Worm (Caenorhabditis elegans) whole organism, L4 larva: ENCODE results near the gene unc-42.

Experiments
- T20F7.1 ChIP-seq: fragments of 200-800 bp; sonication (Bioruptor generic); optimal IDR thresholded peaks from 2 replicates; lab custom pipeline; 2018; ENCODE audit warnings: mild to moderate bottlenecking, missing genetic modification characterization, missing compliant biosample characterization
- Y5F2A.4 ChIP-seq: fragments of 200-800 bp; sonication (Bioruptor generic); optimal IDR thresholded peaks from 2 replicates; lab custom pipeline; 2018; ENCODE audit warnings: mild to moderate bottlenecking, missing genetic modification characterization, missing compliant biosample characterization
- ZK337.2 ChIP-seq: fragments of 200-800 bp; sonication (Bioruptor generic); IDR thresholded peaks from 2 replicates; pipeline ENCODE4 v1.3.6; 2022; ENCODE audit warnings: missing genetic modification reagents, missing genetic modification characterization, missing compliant biosample characterization
- aha-1 ChIP-seq: fragments of 150-350 bp; peaks from one replicate; lab custom pipeline; 2014; ENCODE audit warnings: missing biosample characterization, missing genetic modification characterization
- arid-1 ChIP-seq: fragments of 200-800 bp; sonication (Bioruptor generic); conservative IDR thresholded peaks from 2 replicates; pipeline ENCODE4 v1.3.6; 2022; ENCODE audit warnings: missing genetic modification reagents, missing genetic modification characterization, missing compliant biosample characterization
- ceh-32 ChIP-seq: sonication (generic microtip); optimal IDR thresholded peaks from 2 replicates; lab custom pipeline; 2016; ENCODE audit warnings: mild to moderate bottlenecking, missing genetic modification characterization, missing compliant biosample characterization; ENCODE audit not compliant: poor library complexity
- ctbp-1 ChIP-seq: fragments of 200-800 bp; sonication (Bioruptor generic); IDR thresholded peaks from 2 replicates; pipeline ENCODE4 v1.3.6; 2022; ENCODE audit warnings: missing genetic modification reagents, missing genetic modification characterization, missing compliant biosample characterization
- daf-16 ChIP-seq, 3 experiments: sonication (generic microtip); optimal IDR thresholded peaks; 2 replicates each; lab custom pipeline; 2016 to 2017; ENCODE audit warnings: missing genetic modification characterization in 3 of 3, missing genetic modification reagents in 3 of 3, mild to moderate bottlenecking in 2 of 3, missing compliant biosample characterization in 2 of 3, missing biosample characterization in 1 of 3, moderate library complexity in 1 of 3
- dmd-6 ChIP-seq: fragments of 200-800 bp; sonication (Bioruptor generic); IDR thresholded peaks from 2 replicates; pipeline ENCODE4 v1.3.6; 2022; ENCODE audit warnings: missing genetic modification reagents, missing genetic modification characterization, missing compliant biosample characterization
- dpl-1 ChIP-seq: fragments of 150-350 bp; optimal IDR thresholded peaks from 2 replicates; lab custom pipeline; 2014; ENCODE audit warnings: missing biosample characterization, missing genetic modification reagents, missing genetic modification characterization
- dve-1 ChIP-seq: sonication (generic microtip); optimal IDR thresholded peaks from 2 replicates; lab custom pipeline; 2017; ENCODE audit warnings: antibody characterized with exemption, mild to moderate bottlenecking, missing genetic modification characterization, missing compliant biosample characterization; ENCODE audit not compliant: insufficient read depth
- egl-43 ChIP-seq: fragments of 200-800 bp; sonication (Bioruptor generic); IDR thresholded peaks from 2 replicates; pipeline ENCODE4 v1.3.6; 2022; ENCODE audit warnings: missing genetic modification reagents, missing genetic modification characterization, missing compliant biosample characterization
- fkh-10 ChIP-seq: fragments of 150-350 bp; optimal IDR thresholded peaks from 2 replicates; lab custom pipeline; 2014; ENCODE audit warnings: missing biosample characterization, missing genetic modification reagents, missing genetic modification characterization
- gei-8 ChIP-seq: fragments of 200-800 bp; sonication (Bioruptor generic); optimal IDR thresholded peaks from 2 replicates; lab custom pipeline; 2018; ENCODE audit warnings: mild to moderate bottlenecking, missing genetic modification characterization, missing compliant biosample characterization
- hif-1 ChIP-seq, 2 experiments: sonication (generic microtip); optimal IDR thresholded peaks; 2 replicates each; lab custom pipeline; 2016 to 2017; ENCODE audit warnings: missing compliant biosample characterization in 2 of 2, missing genetic modification characterization in 2 of 2, missing genetic modification reagents in 2 of 2, missing genotype in 2 of 2, mild to moderate bottlenecking in 1 of 2
- hlh-11 ChIP-seq: fragments of 200-800 bp; sonication (Bioruptor generic); optimal IDR thresholded peaks from 2 replicates; lab custom pipeline; 2018; ENCODE audit warnings: mild to moderate bottlenecking, missing genetic modification characterization, missing compliant biosample characterization
- hlh-30 ChIP-seq: sonication (generic microtip); optimal IDR thresholded peaks from 2 replicates; lab custom pipeline; 2017; ENCODE audit warnings: antibody characterized with exemption, mild to moderate bottlenecking, missing genetic modification characterization, missing compliant biosample characterization; ENCODE audit not compliant: insufficient read depth
- hmg-1.1 ChIP-seq: fragments of 200-800 bp; sonication (Bioruptor generic); IDR thresholded peaks from 2 replicates; pipeline ENCODE4 v1.3.6; 2022; ENCODE audit warnings: missing genetic modification reagents, missing genetic modification characterization, missing compliant biosample characterization
- jun-1 ChIP-seq: fragments of 150-350 bp; optimal IDR thresholded peaks from 2 replicates; lab custom pipeline; 2014; ENCODE audit warnings: missing biosample characterization, missing genetic modification reagents, missing genetic modification characterization
- lin-13 ChIP-seq: fragments of 150-350 bp; optimal IDR thresholded peaks from 2 replicates; lab custom pipeline; 2014; ENCODE audit warnings: missing biosample characterization, missing genetic modification reagents, missing genetic modification characterization
- lin-38 ChIP-seq: fragments of 200-800 bp; sonication (Bioruptor generic); IDR thresholded peaks from 2 replicates; pipeline ENCODE4 v1.3.6; 2022; ENCODE audit warnings: missing genetic modification reagents, missing genetic modification characterization, missing compliant biosample characterization
- lsy-2 ChIP-seq, 2 experiments: fragments of 150-350 bp in 1 of 2; sonication (generic microtip) in 1 of 2; optimal IDR thresholded peaks; 2 replicates each; lab custom pipeline; 2014 to 2017; ENCODE audit warnings: missing biosample characterization in 2 of 2, missing genetic modification characterization in 2 of 2
- mdl-1 ChIP-seq, 2 experiments: fragments of 150-350 bp in 1 of 2; sonication (generic microtip) in 1 of 2; optimal IDR thresholded peaks; 2 replicates each; lab custom pipeline; 2014 to 2017; ENCODE audit warnings: missing biosample characterization in 2 of 2, missing genetic modification characterization in 2 of 2
- mep-1 ChIP-seq: fragments of 150-350 bp; sonication (generic microtip); optimal IDR thresholded peaks from 3 replicates; lab custom pipeline; 2014; ENCODE audit warnings: missing biosample characterization, missing genetic modification characterization
- mes-2 ChIP-seq: sonication (generic microtip); optimal IDR thresholded peaks from 2 replicates; lab custom pipeline; 2016; ENCODE audit warnings: missing genotype, mild to moderate bottlenecking, missing genetic modification characterization, missing compliant biosample characterization; ENCODE audit not compliant: poor library complexity, severe bottlenecking
- nhr-10 ChIP-seq: fragments of 150-350 bp; optimal IDR thresholded peaks from 2 replicates; lab custom pipeline; 2014; ENCODE audit warnings: missing biosample characterization, missing genetic modification characterization
- nhr-102 ChIP-seq: sonication (generic microtip); optimal IDR thresholded peaks from 2 replicates; lab custom pipeline; 2016; ENCODE audit warnings: mild to moderate bottlenecking, missing genetic modification characterization, moderate library complexity, missing compliant biosample characterization
- nhr-28 ChIP-seq: fragments of 150-350 bp; optimal IDR thresholded peaks from 2 replicates; lab custom pipeline; 2014; ENCODE audit warnings: missing biosample characterization, missing genetic modification characterization
- nhr-6 ChIP-seq: fragments of 150-350 bp; optimal IDR thresholded peaks from 2 replicates; lab custom pipeline; 2014; ENCODE audit warnings: missing biosample characterization, missing genetic modification characterization
- nhr-77 ChIP-seq: fragments of 150-350 bp; optimal IDR thresholded peaks from 2 replicates; lab custom pipeline; 2014; ENCODE audit warnings: missing biosample characterization, missing genetic modification characterization
- pha-4 ChIP-seq, 2 experiments: fragments of 150-350 bp in 1 of 2; fragments of 200-800 bp in 1 of 2; sonication (Bioruptor generic) in 1 of 2; IDR thresholded peaks in 1 of 2; optimal IDR thresholded peaks in 1 of 2; 2 replicates each; pipeline versions ENCODE4 v1.3.6 to Lab custom; 2014 to 2022; ENCODE audit warnings: missing genetic modification characterization in 2 of 2, missing genetic modification reagents in 2 of 2, missing biosample characterization in 1 of 2, missing compliant biosample characterization in 1 of 2
- pqm-1 ChIP-seq: sonication (generic microtip); optimal IDR thresholded peaks from 2 replicates; lab custom pipeline; 2017; ENCODE audit warnings: missing biosample characterization, missing genetic modification characterization
- rbr-2 ChIP-seq: sonication (generic microtip); optimal IDR thresholded peaks from 2 replicates; lab custom pipeline; 2016; ENCODE audit warnings: missing genotype, missing genetic modification characterization, missing compliant biosample characterization
- skn-1 ChIP-seq: fragments of 150-350 bp; optimal IDR thresholded peaks from 2 replicates; lab custom pipeline; 2014; ENCODE audit warnings: missing biosample characterization, missing genetic modification characterization
- tag-97 ChIP-seq: fragments of 200-800 bp; sonication (Bioruptor generic); IDR thresholded peaks from 2 replicates; pipeline ENCODE4 v1.3.6; 2022; ENCODE audit warnings: missing genetic modification characterization, missing compliant biosample characterization
- unc-62 ChIP-seq, 3 experiments: fragments of 150-350 bp in 1 of 3; sonication (generic microtip); optimal IDR thresholded peaks in 2 of 3; peaks in 1 of 3; 1 replicate in 1 of 3; 2 replicates in 2 of 3; lab custom pipeline; 2014 to 2017; ENCODE audit warnings: missing biosample characterization in 3 of 3, missing genetic modification characterization in 3 of 3, missing genetic modification reagents in 3 of 3, missing genotype in 1 of 3
- ztf-7 ChIP-seq: fragments of 150-350 bp; optimal IDR thresholded peaks from 2 replicates; lab custom pipeline; 2014; ENCODE audit warnings: missing biosample characterization, missing genetic modification characterization

The unc-42 gene

DNA sequence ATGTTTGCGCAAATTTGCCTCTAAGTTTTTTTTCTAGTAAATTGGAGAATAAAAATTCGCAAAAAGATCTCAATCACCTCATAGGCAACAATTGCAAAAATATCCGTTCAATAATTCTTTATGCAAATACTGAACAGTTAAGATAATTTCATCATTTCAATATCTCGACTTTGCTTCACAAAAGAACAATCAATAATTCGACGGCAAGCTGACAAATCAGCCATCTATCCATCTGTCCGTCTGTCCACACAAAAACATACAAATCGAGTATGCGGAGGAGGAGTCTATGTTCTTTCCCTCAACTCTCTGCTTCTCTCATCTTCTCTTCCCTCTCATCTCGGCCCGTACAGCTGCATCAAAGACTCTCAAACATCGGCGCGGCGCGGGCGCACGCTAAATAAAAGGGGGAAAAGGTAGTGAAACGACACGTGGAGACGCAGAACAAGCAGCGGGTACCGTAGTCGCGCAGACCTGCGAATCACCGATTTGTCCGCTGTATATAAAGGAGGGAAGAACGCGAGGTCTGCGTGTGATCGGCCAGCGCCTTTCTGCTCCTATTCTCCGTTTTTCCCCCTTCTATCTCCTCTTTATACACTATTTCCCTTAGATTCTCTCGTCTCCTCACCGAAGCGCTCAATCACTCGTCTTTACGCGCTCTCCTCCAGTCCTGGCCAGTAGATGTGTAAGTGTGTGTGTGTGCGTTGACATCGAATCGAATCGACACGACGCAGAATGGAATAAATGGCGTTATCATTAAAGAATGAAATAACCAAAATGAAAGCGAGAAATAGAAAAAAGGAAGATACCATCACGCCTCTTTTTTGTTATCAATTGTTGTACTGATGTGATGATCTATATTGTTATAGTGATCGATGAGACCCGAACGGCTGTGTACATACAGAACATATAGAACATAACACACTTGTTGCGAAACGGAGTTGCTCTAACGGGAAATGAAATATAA, 38.2 kb downstream of the unc-42 start (continued):
- TF ChIP-seq nhr-10 (tag; lab: Kevin White, UChicago) = peak; percentile 95
- TF ChIP-seq dpl-1 (GFP tag; lab: Kevin White, UChicago) = peak; percentile 64
- TF ChIP-seq tag-97 (GFP tag; lab: Robert Waterston, UW) = no peak
- TF ChIP-seq arid-1 = no peak
- peak; percentile 82 for TF ChIP-seq T20F7.1 (GFP tag; lab: Kevin White, UChicago)
- TF ChIP-seq gei-8 (GFP tag; lab: Kevin White, UChicago) = peak; percentile 82
- peak; percentile 66 to 99 for TF ChIP-seq unc-62 (GFP tag; optimal IDR thresholded peaks at IDR 0.05 in 1 of 2; lab: Kevin White, UChicago)
- peak; percentile 75 for TF ChIP-seq unc-62 (tag; optimal IDR thresholded peaks at IDR 0.05; lab: Kevin White, UChicago)
- no peak for TF ChIP-seq ceh-32 (tag; lab: Kevin White, UChicago)
- TF ChIP-seq fkh-10 (GFP tag; lab: Kevin White, UChicago) = peak; percentile 89

DNA sequence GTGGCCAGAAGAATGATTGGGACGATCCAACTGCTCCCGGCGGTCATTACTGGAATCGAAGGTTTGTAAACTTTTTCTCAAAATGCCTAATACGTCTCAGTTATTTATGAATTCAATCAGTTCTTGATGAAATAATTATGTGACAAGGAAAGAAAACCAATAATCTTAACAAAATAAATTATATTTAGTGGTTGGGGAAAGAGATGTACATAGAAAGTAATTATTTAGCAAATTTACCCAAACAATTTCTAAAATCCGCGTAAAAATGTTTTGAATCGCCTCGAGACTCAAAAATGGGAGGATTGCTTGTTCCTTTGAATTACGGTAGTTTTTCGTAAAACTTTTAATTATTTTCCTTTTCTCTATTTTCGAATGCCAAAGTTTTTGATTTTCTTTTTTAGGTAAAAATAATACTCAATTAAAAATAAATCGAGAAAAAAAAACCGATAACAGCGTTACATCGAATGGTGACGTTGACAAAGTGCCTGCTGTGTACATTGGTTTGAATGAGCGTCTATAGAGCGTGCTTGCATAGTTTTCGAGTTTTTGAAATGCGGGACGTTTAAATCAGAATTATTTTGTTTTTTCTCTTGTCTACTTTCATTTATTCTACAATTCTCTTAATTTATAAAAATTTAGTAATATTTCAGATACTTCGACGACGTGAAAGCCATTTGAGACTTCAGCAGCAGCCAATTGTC, 39.6 kb downstream of the unc-42 start, which contains the start of the genes aagr-3 and drap-1:
aagr-3 (minus strand) TSS at position 51 of the 701 bp plus-strand sequence.
drap-1 (plus strand) TSS at position 645 of the 701 bp plus-strand sequence.
- TF ChIP-seq skn-1 (tag; lab: Kevin White, UChicago) (no peak), tag-97 (GFP tag; lab: Robert Waterston, UW) (no peak), lin-38 (GFP tag; lab: Robert Waterston, UW) (peak; percentile 78), hlh-11 (tag; lab: Kevin White, UChicago) (peak; percentile 62), nhr-6 (peak; percentile 84), dve-1 (tag; lab: Kevin White, UChicago) (peak; percentile 65), dpl-1 (GFP tag; lab: Kevin White, UChicago) (peak; percentile 70), lsy-2 (tag; optimal IDR thresholded peaks at IDR 0.05; lab: Kevin White, UChicago) (peak in 1 of 2 experiments; percentile 89), fkh-10 (GFP tag; lab: Kevin White, UChicago) (peak; percentile 4), T20F7.1 (GFP tag; lab: Kevin White, UChicago) (peak; percentile 63), dmd-6 (GFP tag; lab: Robert Waterston, UW) (peak; percentile 40; the same call in 1 of the 2 replicates), mes-2 (tag; lab: Kevin White, UChicago) (peak; percentile 67), mep-1 (tag; lab: Kevin White, UChicago) (peak; percentile 77), nhr-77 (tag; lab: Kevin White, UChicago) (peak; percentile 66), jun-1 (tag; lab: Kevin White, UChicago) (no peak), rbr-2 (tag; lab: Kevin White, UChicago) (peak; percentile 34), ztf-7 (tag; lab: Kevin White, UChicago) (no peak), mdl-1 (tag; optimal IDR thresholded peaks at IDR 0.05; lab: Kevin White, UChicago) (peak in 1 of 2 experiments; percentile 33), egl-43 (no peak), hif-1 (tag; optimal IDR thresholded peaks at IDR 0.05; lab: Kevin White, UChicago) (peak in 1 of 2 experiments; percentile 40), Y5F2A.4 (GFP tag; lab: Kevin White, UChicago) (no peak), hmg-1.1 (GFP tag; lab: Robert Waterston, UW) (peak; percentile 39; the same call in 1 of the 2 replicates), ZK337.2 (GFP tag; lab: Robert Waterston, UW) (no peak), hlh-30 (tag; lab: Kevin White, UChicago) (peak; percentile 74), pha-4 (GFP tag; IDR thresholded peaks at IDR 0.05; lab: Robert Waterston, UW) (no peak), pha-4 (tag; optimal IDR thresholded peaks at IDR 0.05; lab: Kevin White, UChicago) (peak; percentile 67), lin-13 (GFP tag; lab: Kevin White, UChicago) (peak; percentile 43), pqm-1 (tag; lab: Kevin White, UChicago) (peak; percentile 27), nhr-28 (peak; percentile 57), daf-16 (GFP tag; optimal IDR thresholded peaks at IDR 0.05; lab: Kevin White, UChicago) (no peak), daf-16 (tag; optimal IDR thresholded peaks at IDR 0.05; lab: Kevin White, UChicago) (peak; percentile 82), nhr-102 (tag; lab: Kevin White, UChicago) (peak; percentile 10), aha-1 (tag; lab: Kevin White, UChicago) (peak; percentile 78), ctbp-1 (GFP tag; lab: Robert Waterston, UW) (0 out of 2 replicates have a peak, but pooled peaks have one; percentile 34)
